Fruit fly (Drosophila melanogaster) whole organism, pupa: ENCODE results near the gene CG11980.

Source experiments
- CG10348 ChIP-seq: fragments of 200-800 bp; sonication (Bioruptor generic); IDR thresholded peaks from 2 replicates; pipeline ENCODE4 v1.3.6; 2022; ENCODE audit warnings: missing biosample characterization, missing genetic modification characterization
- CG12605 ChIP-seq: fragments of 200-800 bp; sonication (Bioruptor generic); IDR thresholded peaks from 2 replicates; pipeline ENCODE4 v1.3.6; 2022; ENCODE audit warnings: missing biosample characterization, missing genetic modification characterization
- CG13204 ChIP-seq: fragments of 200-800 bp; sonication (Bioruptor generic); optimal IDR thresholded peaks from 2 replicates; lab custom pipeline; 2018; ENCODE audit warnings: missing biosample characterization, mild to moderate bottlenecking, missing genetic modification characterization, moderate library complexity
- CG14655 ChIP-seq: fragments of 200-800 bp; sonication (Bioruptor generic); optimal IDR thresholded peaks from 3 replicates; lab custom pipeline; 2017; ENCODE audit warnings: mild to moderate bottlenecking, missing biosample characterization, missing genetic modification reagents, missing genetic modification characterization
- CG15710 ChIP-seq: fragments of 200-800 bp; sonication (Bioruptor generic); optimal IDR thresholded peaks from 2 replicates; lab custom pipeline; 2018; ENCODE audit warnings: missing biosample characterization, mild to moderate bottlenecking, missing genetic modification characterization, moderate library complexity
- CG17806 ChIP-seq: fragments of 200-800 bp; sonication (Bioruptor generic); optimal IDR thresholded peaks from 2 replicates; lab custom pipeline; 2018; ENCODE audit warnings: missing biosample characterization, mild to moderate bottlenecking, missing genetic modification characterization, moderate library complexity
- CG32121 ChIP-seq: fragments of 200-800 bp; sonication (Bioruptor generic); IDR thresholded peaks from 2 replicates; pipeline ENCODE4 v1.3.6; 2022; ENCODE audit warnings: missing biosample characterization, missing genetic modification characterization
- CG34367 ChIP-seq: fragments of 200-800 bp; sonication (Bioruptor generic); optimal IDR thresholded peaks from 2 replicates; lab custom pipeline; 2018; ENCODE audit warnings: missing biosample characterization, mild to moderate bottlenecking, missing genetic modification characterization
- CG4496 ChIP-seq: fragments of 200-800 bp; sonication (Bioruptor generic); IDR thresholded peaks from 3 replicates; pipeline ENCODE4 v1.3.6; 2022; ENCODE audit warnings: missing biosample characterization, missing genetic modification characterization
- CG8159 ChIP-seq: fragments of 200-800 bp; sonication (Bioruptor generic); optimal IDR thresholded peaks from 3 replicates; lab custom pipeline; 2018; ENCODE audit warnings: missing biosample characterization, mild to moderate bottlenecking, missing genetic modification characterization, moderate library complexity
- CG8301 ChIP-seq: fragments of 200-800 bp; sonication (Bioruptor generic); optimal IDR thresholded peaks from 2 replicates; lab custom pipeline; 2018; ENCODE audit warnings: missing biosample characterization, mild to moderate bottlenecking, missing genetic modification characterization
- CG9948 ChIP-seq: fragments of 200-800 bp; sonication (Bioruptor generic); optimal IDR thresholded peaks from 2 replicates; lab custom pipeline; 2018; ENCODE audit warnings: missing biosample characterization, mild to moderate bottlenecking, missing genetic modification characterization, moderate library complexity
- D1 ChIP-seq: fragments of 200-800 bp; sonication (Bioruptor generic); optimal IDR thresholded peaks from 2 replicates; lab custom pipeline; 2018; ENCODE audit warnings: missing biosample characterization, mild to moderate bottlenecking, missing genetic modification characterization, moderate library complexity
- EcR ChIP-seq: fragments of 200-800 bp; sonication (Bioruptor generic); optimal IDR thresholded peaks from 3 replicates; lab custom pipeline; 2019; ENCODE audit warnings: missing biosample characterization, missing genetic modification characterization, mild to moderate bottlenecking, moderate library complexity, missing genetic modification reagents
- Ets98B ChIP-seq: fragments of 200-800 bp; sonication (Bioruptor generic); IDR thresholded peaks from 2 replicates; pipeline ENCODE4 v1.3.6; 2022; ENCODE audit warnings: missing biosample characterization, missing genetic modification characterization
- Pif1A ChIP-seq: fragments of 200-800 bp; sonication (Bioruptor generic); optimal IDR thresholded peaks from 3 replicates; lab custom pipeline; 2016; ENCODE audit warnings: missing biosample characterization, missing genetic modification characterization
- Pif1B ChIP-seq: fragments of 200-800 bp; sonication (Bioruptor generic); optimal IDR thresholded peaks from 3 replicates; lab custom pipeline; 2016; ENCODE audit warnings: missing biosample characterization, missing genetic modification characterization
- Snoo ChIP-seq: fragments of 200-800 bp; sonication (Bioruptor generic); optimal IDR thresholded peaks from 3 replicates; lab custom pipeline; 2017; ENCODE audit warnings: missing biosample characterization, mild to moderate bottlenecking, missing genetic modification characterization, inconsistent platforms
- fd96Ca ChIP-seq: fragments of 200-800 bp; sonication (Bioruptor generic); IDR thresholded peaks from 3 replicates; pipeline ENCODE4 v1.3.6; 2022; ENCODE audit warnings: missing biosample characterization, missing genetic modification characterization
- gl ChIP-seq: fragments of 200-800 bp; sonication (Bioruptor generic); optimal IDR thresholded peaks from 2 replicates; lab custom pipeline; 2018; ENCODE audit warnings: missing biosample characterization, mild to moderate bottlenecking, missing genetic modification characterization
- rn ChIP-seq: fragments of 200-800 bp; sonication (Bioruptor generic); IDR thresholded peaks from 2 replicates; pipeline ENCODE4 v1.3.6; 2022; ENCODE audit warnings: missing biosample characterization, missing genetic modification characterization

CG11980 gene

dm6 chr3R:9053021-9053420 lies 49.2 kb downstream of the CG11980 start:
- peak; percentile 41 for TF ChIP-seq CG17806 (tag; lab: Kevin White, UChicago)
- TF ChIP-seq Snoo (tag; lab: Kevin White, UChicago) = peak; percentile 57
- TF ChIP-seq rn (GFP tag; lab: Robert Waterston, UW) = no peak
- peak; percentile 44 for TF ChIP-seq CG8301 (tag; lab: Kevin White, UChicago)
- TF ChIP-seq D1 (tag; lab: Kevin White, UChicago) = no peak
- no peak for TF ChIP-seq CG9948
- TF ChIP-seq CG12605 (GFP tag; lab: Robert Waterston, UW) = no peak
- no peak for TF ChIP-seq CG32121 (GFP tag; lab: Robert Waterston, UW)
- TF ChIP-seq CG4496 (GFP tag; lab: Robert Waterston, UW) = no peak
- TF ChIP-seq CG10348 (GFP tag; lab: Robert Waterston, UW) = no peak
- TF ChIP-seq CG14655 (GFP tag; lab: Kevin White, UChicago) = peak; percentile 53
- TF ChIP-seq CG8159 = peak; percentile 60
- TF ChIP-seq Pif1B (GFP tag; lab: Kevin White, UChicago) = peak; percentile 57
- TF ChIP-seq CG34367 (tag; lab: Kevin White, UChicago) = no peak
- peak; percentile 74 for TF ChIP-seq gl (tag; lab: Kevin White, UChicago)
- TF ChIP-seq CG13204 (GFP tag; lab: Kevin White, UChicago) = peak; percentile 95
- peak; percentile 36 for TF ChIP-seq CG15710 (tag; lab: Kevin White, UChicago)
- no peak for TF ChIP-seq fd96Ca
- peak; percentile 56 for TF ChIP-seq Pif1A
- no peak for TF ChIP-seq Ets98B (GFP tag; lab: Robert Waterston, UW)
- TF ChIP-seq EcR = peak; percentile 44

- TF ChIP-seq Pif1B (GFP tag; lab: Kevin White, UChicago) = peak; percentile 22
- peak; percentile 69 for TF ChIP-seq CG14655 (GFP tag; lab: Kevin White, UChicago)
- peak; percentile 53 for TF ChIP-seq Pif1A
- TF ChIP-seq CG8159 = peak; percentile 71
- no peak for TF ChIP-seq CG4496 (GFP tag; lab: Robert Waterston, UW)
- TF ChIP-seq CG17806 (tag; lab: Kevin White, UChicago) = peak; percentile 16
- peak; percentile 64 for TF ChIP-seq CG15710 (tag; lab: Kevin White, UChicago)
- TF ChIP-seq CG9948 = peak; percentile 40
- TF ChIP-seq CG8301 (tag; lab: Kevin White, UChicago) = peak; percentile 57
- peak; percentile 10 for TF ChIP-seq Snoo (tag; lab: Kevin White, UChicago)
- TF ChIP-seq D1 (tag; lab: Kevin White, UChicago) = no peak
- no peak for TF ChIP-seq EcR
- TF ChIP-seq CG12605 (GFP tag; lab: Robert Waterston, UW) = no peak
- peak; percentile 27 for TF ChIP-seq CG34367 (tag; lab: Kevin White, UChicago)
These were observed 50.1 kb downstream of the CG11980 start for dm6 chr3R:9053850-9054441.

dm6 chr3R:9054442-9055118 lies 50.8 kb downstream of the CG11980 start:
- no peak for TF ChIP-seq Ets98B (GFP tag; lab: Robert Waterston, UW)
- no peak for TF ChIP-seq CG32121 (GFP tag; lab: Robert Waterston, UW)
- peak; percentile 77 for TF ChIP-seq CG14655 (GFP tag; lab: Kevin White, UChicago)
- TF ChIP-seq CG8301 (tag; lab: Kevin White, UChicago) = peak; percentile 59
- no peak for TF ChIP-seq fd96Ca
- TF ChIP-seq Snoo (tag; lab: Kevin White, UChicago) = no peak
- no peak for TF ChIP-seq CG10348 (GFP tag; lab: Robert Waterston, UW)
- no peak for TF ChIP-seq CG4496 (GFP tag; lab: Robert Waterston, UW)
- TF ChIP-seq Pif1B (GFP tag; lab: Kevin White, UChicago) = peak; percentile 58
- TF ChIP-seq CG13204 (GFP tag; lab: Kevin White, UChicago) = no peak
- no peak for TF ChIP-seq rn (GFP tag; lab: Robert Waterston, UW)
- TF ChIP-seq CG17806 (tag; lab: Kevin White, UChicago) = peak; percentile 49
- TF ChIP-seq CG12605 (GFP tag; lab: Robert Waterston, UW) = no peak
- TF ChIP-seq CG15710 (tag; lab: Kevin White, UChicago) = peak; percentile 27
- no peak for TF ChIP-seq gl (tag; lab: Kevin White, UChicago)
- TF ChIP-seq CG9948 = peak; percentile 59
- TF ChIP-seq EcR = peak; percentile 20
- peak; percentile 65 for TF ChIP-seq Pif1A
- TF ChIP-seq D1 (tag; lab: Kevin White, UChicago) = no peak
- peak; percentile 18 for TF ChIP-seq CG8159
- TF ChIP-seq CG34367 (tag; lab: Kevin White, UChicago) = peak; percentile 29
